Worm (Caenorhabditis elegans) whole organism, L4 larva: ENCODE results near the gene rpl-15.

Experiments
- ZK546.5 ChIP-seq, 2 experiments: sonication (generic microtip); optimal IDR thresholded peaks; 2 replicates each; lab custom pipeline; 2017; ENCODE audit warnings: missing biosample characterization in 2 of 2, missing genetic modification characterization in 2 of 2
- ama-1 ChIP-seq: fragments of 150-350 bp; optimal IDR thresholded peaks from 2 replicates; lab custom pipeline; 2014; ENCODE audit warnings: inconsistent platforms, mixed read lengths
- ceh-62 ChIP-seq: sonication (generic microtip); optimal IDR thresholded peaks from 2 replicates; lab custom pipeline; 2017; ENCODE audit warnings: missing biosample characterization, missing genetic modification characterization
- ceh-82 ChIP-seq: sonication (generic microtip); optimal IDR thresholded peaks from 2 replicates; lab custom pipeline; 2017; ENCODE audit warnings: missing biosample characterization, missing genetic modification characterization
- daf-19 ChIP-seq: fragments of 200-800 bp; sonication (Bioruptor generic); conservative IDR thresholded peaks from 2 replicates; pipeline ENCODE4 v1.3.6; 2022; ENCODE audit warnings: missing genetic modification characterization, missing compliant biosample characterization
- dve-1 ChIP-seq: sonication (generic microtip); optimal IDR thresholded peaks from 2 replicates; lab custom pipeline; 2017; ENCODE audit warnings: antibody characterized with exemption, mild to moderate bottlenecking, missing genetic modification characterization, missing compliant biosample characterization; ENCODE audit not compliant: insufficient read depth
- fkh-10 ChIP-seq: fragments of 150-350 bp; optimal IDR thresholded peaks from 2 replicates; lab custom pipeline; 2014; ENCODE audit warnings: missing biosample characterization, missing genetic modification reagents, missing genetic modification characterization
- lir-3 ChIP-seq: sonication (generic microtip); optimal IDR thresholded peaks from 2 replicates; lab custom pipeline; 2016; ENCODE audit warnings: mild to moderate bottlenecking, missing genetic modification characterization, missing compliant biosample characterization
- lsy-2 ChIP-seq, 2 experiments: fragments of 150-350 bp in 1 of 2; sonication (generic microtip) in 1 of 2; optimal IDR thresholded peaks; 2 replicates each; lab custom pipeline; 2014 to 2017; ENCODE audit warnings: missing biosample characterization in 2 of 2, missing genetic modification characterization in 2 of 2
- mdl-1 ChIP-seq, 2 experiments: fragments of 150-350 bp in 1 of 2; sonication (generic microtip) in 1 of 2; optimal IDR thresholded peaks; 2 replicates each; lab custom pipeline; 2014 to 2017; ENCODE audit warnings: missing biosample characterization in 2 of 2, missing genetic modification characterization in 2 of 2
- nhr-25 ChIP-seq: sonication (generic microtip); optimal IDR thresholded peaks from 2 replicates; lab custom pipeline; 2017; ENCODE audit warnings: missing genetic modification characterization, mild to moderate bottlenecking, missing compliant biosample characterization, antibody characterized with exemption, moderate library complexity, borderline replicate concordance; ENCODE audit not compliant: insufficient read depth
- pqm-1 ChIP-seq: sonication (generic microtip); optimal IDR thresholded peaks from 2 replicates; lab custom pipeline; 2017; ENCODE audit warnings: missing biosample characterization, missing genetic modification characterization
- skn-1 ChIP-seq: fragments of 150-350 bp; optimal IDR thresholded peaks from 2 replicates; lab custom pipeline; 2014; ENCODE audit warnings: missing biosample characterization, missing genetic modification characterization
- snpc-4 ChIP-seq: fragments of 150-350 bp; optimal IDR thresholded peaks from 2 replicates; lab custom pipeline; 2014; ENCODE audit warnings: missing biosample characterization, missing genetic modification characterization

ce11 chrIV:619766-620165 is 34.6 kb downstream of the rpl-15 start:
- TF ChIP-seq dve-1 (tag; lab: Kevin White, UChicago) (no peak), snpc-4 (tag; lab: Kevin White, UChicago) (no peak), daf-19 (no peak), fkh-10 (GFP tag; lab: Kevin White, UChicago) (no peak), skn-1 (tag; lab: Kevin White, UChicago) (no peak), ZK546.5 (tag; optimal IDR thresholded peaks at IDR 0.05; lab: Kevin White, UChicago) (no peak), ama-1 (lab: Kevin White, UChicago) (no peak), pqm-1 (tag; lab: Kevin White, UChicago) (no peak), mdl-1 (tag; optimal IDR thresholded peaks at IDR 0.05; lab: Kevin White, UChicago) (no peak), ceh-62 (tag; lab: Kevin White, UChicago) (no peak), ceh-82 (tag; lab: Kevin White, UChicago) (no peak), lsy-2 (tag; optimal IDR thresholded peaks at IDR 0.05; lab: Kevin White, UChicago) (no peak), lir-3 (no peak), nhr-25 (no peak)
